Fruit fly (Drosophila melanogaster): ENCODE measurements around the gene Ir75a.

Gene Ir75a

DNA sequence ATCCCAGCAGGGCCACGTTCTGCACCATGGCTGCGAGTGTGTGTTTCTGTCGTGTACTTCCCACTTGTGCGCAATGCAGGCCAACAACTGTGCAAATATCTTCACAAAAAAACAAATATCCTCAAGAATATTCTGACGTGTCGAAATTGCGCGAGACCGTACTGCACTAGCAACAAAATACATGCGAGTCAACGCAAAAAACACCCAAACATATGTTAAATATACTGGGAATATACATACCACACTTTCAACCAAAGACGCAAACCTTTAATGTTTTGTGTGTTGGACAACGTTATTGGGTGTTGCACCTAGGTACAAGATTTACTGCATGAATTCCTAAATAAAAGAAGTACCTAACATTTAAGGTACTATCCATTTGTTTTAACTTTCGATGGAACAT lies 15.6 kb downstream of the Ir75a start, which contains the start of gene NUCB1 (continued):
- TF ChIP-seq CG31441 (GFP tag; IDR thresholded peaks at IDR 0.05) (no peak), Optix (GFP tag; IDR thresholded peaks at IDR 0.05) (no peak), CG33213 (GFP tag; optimal IDR thresholded peaks at IDR 0.05) (peak; percentile 79), CG7271 (tag; optimal IDR thresholded peaks at IDR 0.05) (peak; percentile 26), NC2α (GFP tag; optimal IDR thresholded peaks at IDR 0.05) (peak; percentile 30), gcm (GFP tag; optimal IDR thresholded peaks at IDR 0.05) (no peak), CG12391 (tag; optimal IDR thresholded peaks at IDR 0.05) (peak; percentile 59), CG3065 (GFP tag; optimal IDR thresholded peaks at IDR 0.05) (peak; percentile 18), Nf-YA (GFP tag; IDR thresholded peaks at IDR 0.05) (no peak), CG10267 (tag; optimal IDR thresholded peaks at IDR 0.05) (peak; percentile 95), Dip3 (GFP tag; optimal IDR thresholded peaks at IDR 0.05) (peak; percentile 43), mam (GFP tag; optimal IDR thresholded peaks at IDR 0.05) (peak; percentile 64), sob (GFP tag; IDR thresholded peaks at IDR 0.05) (peak; percentile 68), CG2116 (GFP tag; optimal IDR thresholded peaks at IDR 0.05) (peak; percentile 56), CG1603 (tag; optimal IDR thresholded peaks at IDR 0.05) (peak; percentile 87), Adf1 (GFP tag; IDR thresholded peaks at IDR 0.05) (no peak), CG11456 (GFP tag; IDR thresholded peaks at IDR 0.05) (peak; percentile 56; the same call in 1 of the 3 replicates), mld (GFP tag; IDR thresholded peaks at IDR 0.05; ENCODE audit: partially characterized antibody) (no peak), Stat92E (GFP tag; optimal IDR thresholded peaks at IDR 0.05) (peak in 1 of 3 experiments; percentile 23), zfh2 (GFP tag; optimal IDR thresholded peaks at IDR 0.05) (peak; percentile 49), HmgD (GFP tag; optimal IDR thresholded peaks at IDR 0.05) (peak; percentile 72), CG9609 (GFP tag; optimal IDR thresholded peaks at IDR 0.05) (peak; percentile 33), CG30403 (GFP tag; optimal IDR thresholded peaks at IDR 0.05) (peak; percentile 29), CG2712 (tag; optimal IDR thresholded peaks at IDR 0.05) (peak; percentile 55), dmrt99B (tag; optimal IDR thresholded peaks at IDR 0.05) (no peak), CG13424 (tag; optimal IDR thresholded peaks at IDR 0.05) (no peak), crc (GFP tag; optimal IDR thresholded peaks at IDR 0.05) (no peak), CHES-1-like (GFP tag; optimal IDR thresholded peaks at IDR 0.05) (peak; percentile 36), vfl (GFP tag; optimal IDR thresholded peaks at IDR 0.05) (peak; percentile 29), Dad (GFP tag; optimal IDR thresholded peaks at IDR 0.05) (peak; percentile 46), Hr3 (GFP tag; optimal IDR thresholded peaks at IDR 0.05) (peak; percentile 19), CG6765 (GFP tag; optimal IDR thresholded peaks at IDR 0.05) (peak; percentile 16), sna (GFP tag; IDR thresholded peaks at IDR 0.05; ENCODE audit: partially characterized antibody) (no peak), D (optimal IDR thresholded peaks at IDR 0.05) (peak; percentile 11), D (GFP tag; optimal IDR thresholded peaks at IDR 0.05) (no peak), row (GFP tag; IDR thresholded peaks at IDR 0.05) (peak; percentile 97), CG10979 (tag; optimal IDR thresholded peaks at IDR 0.05) (peak; percentile 18), NC2β (GFP tag; optimal IDR thresholded peaks at IDR 0.05) (peak; percentile 40), br (optimal IDR thresholded peaks at IDR 0.05) (no peak), Abd-B (GFP tag; optimal IDR thresholded peaks at IDR 0.05) (peak; percentile 62), al (GFP tag; IDR thresholded peaks at IDR 0.05) (no peak), Camta (GFP tag; optimal IDR thresholded peaks at IDR 0.05) (peak; percentile 15), CG8089 (GFP tag; optimal IDR thresholded peaks at IDR 0.05) (peak; percentile 7), ato (GFP tag; IDR thresholded peaks at IDR 0.05; ENCODE audit: partially characterized antibody) (no peak), B-H2 (GFP tag; optimal IDR thresholded peaks at IDR 0.05) (peak; percentile 67), ci (GFP tag; IDR thresholded peaks at IDR 0.05) (peak; percentile 60), CG10462 (GFP tag; optimal IDR thresholded peaks at IDR 0.05) (no peak), tio (GFP tag; optimal IDR thresholded peaks at IDR 0.05) (no peak), btn (GFP tag; optimal IDR thresholded peaks at IDR 0.05) (no peak), lmd (GFP tag; IDR thresholded peaks at IDR 0.05) (no peak), pros (GFP tag; optimal IDR thresholded peaks at IDR 0.05) (no peak), ase (GFP tag; IDR thresholded peaks at IDR 0.05) (no peak)

Measured in whole organism, embryonic.